Worm (Caenorhabditis elegans) whole organism, L1 larva: ENCODE results near the gene nkcc-1.
A peak's percentile ranks its signal among the peaks of the same experiment; 100 is the strongest.

ENCODE experiments used
- C04F5.9 ChIP-seq: sonication (generic microtip); optimal IDR thresholded peaks from 2 replicates; lab custom pipeline; 2016; ENCODE audit warnings: missing genetic modification characterization, missing compliant biosample characterization
- Y116A8C.19 ChIP-seq: sonication (generic microtip); optimal IDR thresholded peaks from 2 replicates; lab custom pipeline; 2016; ENCODE audit warnings: missing compliant biosample characterization, missing genetic modification characterization, borderline replicate concordance
- aly-2 ChIP-seq: fragments of 150-350 bp; optimal IDR thresholded peaks from 2 replicates; lab custom pipeline; 2014; ENCODE audit warnings: missing biosample characterization, missing genetic modification characterization
- ama-1 ChIP-seq: fragments of 150-350 bp; optimal IDR thresholded peaks from 2 replicates; lab custom pipeline; 2014
- ceh-63 ChIP-seq: fragments of 200-800 bp; sonication (Bioruptor generic); optimal IDR thresholded peaks from 2 replicates; lab custom pipeline; 2018; ENCODE audit warnings: mild to moderate bottlenecking, missing genetic modification characterization, missing compliant biosample characterization
- ceh-88 ChIP-seq: fragments of 200-800 bp; sonication (Bioruptor generic); IDR thresholded peaks from 2 replicates; pipeline ENCODE4 v1.3.6; 2022; ENCODE audit warnings: missing genetic modification characterization, missing compliant biosample characterization
- ceh-90 ChIP-seq: sonication (generic microtip); optimal IDR thresholded peaks from 2 replicates; lab custom pipeline; 2016; ENCODE audit warnings: missing genetic modification characterization, missing compliant biosample characterization
- ces-1 ChIP-seq: fragments of 150-350 bp; optimal IDR thresholded peaks from 2 replicates; lab custom pipeline; 2014; ENCODE audit warnings: missing biosample characterization, missing genetic modification reagents, missing genetic modification characterization
- dpl-1 ChIP-seq, 3 experiments: fragments of 150-350 bp in 2 of 3; sonication (generic microtip) in 1 of 3; optimal IDR thresholded peaks; 2 replicates each; lab custom pipeline; 2014 to 2017; ENCODE audit warnings: missing biosample characterization in 3 of 3, missing genetic modification characterization in 3 of 3, missing genetic modification reagents in 3 of 3
- efl-1 ChIP-seq, 4 experiments: fragments of 150-350 bp; optimal IDR thresholded peaks in 3 of 4; peaks in 1 of 4; 1 replicate in 1 of 4; 2 replicates in 3 of 4; lab custom pipeline; 2014; ENCODE audit warnings: missing biosample characterization in 2 of 4, missing genetic modification characterization in 2 of 4, missing genetic modification reagents in 2 of 4
- egl-13 ChIP-seq: sonication (generic microtip); optimal IDR thresholded peaks from 2 replicates; lab custom pipeline; 2016; ENCODE audit warnings: missing genotype, missing genetic modification reagents, missing genetic modification characterization, missing compliant biosample characterization
- ets-5 ChIP-seq: fragments of 200-800 bp; sonication (Bioruptor generic); IDR thresholded peaks from 2 replicates; pipeline ENCODE4 v1.3.6; 2022; ENCODE audit warnings: missing genetic modification characterization, missing compliant biosample characterization
- fkh-10 ChIP-seq: sonication (generic microtip); optimal IDR thresholded peaks from 2 replicates; lab custom pipeline; 2017; ENCODE audit warnings: missing biosample characterization, missing genetic modification reagents, missing genetic modification characterization
- fkh-4 ChIP-seq: sonication (generic microtip); optimal IDR thresholded peaks from 2 replicates; lab custom pipeline; 2016; ENCODE audit warnings: missing compliant biosample characterization, missing genetic modification characterization, borderline replicate concordance
- fkh-8 ChIP-seq: sonication (generic microtip); optimal IDR thresholded peaks from 2 replicates; lab custom pipeline; 2016; ENCODE audit warnings: mild to moderate bottlenecking, missing genetic modification characterization, missing compliant biosample characterization
- hlh-17 ChIP-seq: fragments of 200-800 bp; sonication (Bioruptor generic); optimal IDR thresholded peaks from 2 replicates; lab custom pipeline; 2018; ENCODE audit warnings: missing genetic modification characterization, mild to moderate bottlenecking, missing compliant biosample characterization, moderate library complexity, borderline replicate concordance
- hlh-4 ChIP-seq: sonication (generic microtip); optimal IDR thresholded peaks from 2 replicates; lab custom pipeline; 2016; ENCODE audit warnings: mild to moderate bottlenecking, missing genetic modification characterization, missing compliant biosample characterization
- hpl-2 ChIP-seq: fragments of 150-350 bp; optimal IDR thresholded peaks from 2 replicates; lab custom pipeline; 2014; ENCODE audit warnings: missing biosample characterization, missing genetic modification reagents, missing genetic modification characterization
- isw-1 ChIP-seq: fragments of 200-800 bp; sonication (Bioruptor generic); IDR thresholded peaks from 2 replicates; pipeline ENCODE4 v1.3.6; 2022; ENCODE audit warnings: missing genetic modification characterization, missing compliant biosample characterization
- lin-15B ChIP-seq: fragments of 150-350 bp; sonication (generic microtip); optimal IDR thresholded peaks from 3 replicates; lab custom pipeline; 2014; ENCODE audit warnings: missing biosample characterization, missing genetic modification characterization
- lir-3 ChIP-seq: sonication (generic microtip); optimal IDR thresholded peaks from 2 replicates; lab custom pipeline; 2016; ENCODE audit warnings: mild to moderate bottlenecking, missing genetic modification characterization, moderate library complexity, missing compliant biosample characterization; ENCODE audit not compliant: poor library complexity
- lsy-2 ChIP-seq, 2 experiments: fragments of 150-350 bp; optimal IDR thresholded peaks; 2 replicates each; lab custom pipeline; 2014; ENCODE audit warnings: missing biosample characterization in 2 of 2, missing genetic modification characterization in 2 of 2
- mef-2 ChIP-seq: fragments of 150-350 bp; optimal IDR thresholded peaks from 2 replicates; lab custom pipeline; 2014; ENCODE audit warnings: missing biosample characterization, missing genetic modification characterization
- nhr-20 ChIP-seq: sonication (generic microtip); optimal IDR thresholded peaks from 2 replicates; lab custom pipeline; 2016; ENCODE audit warnings: mild to moderate bottlenecking, missing genetic modification characterization, missing compliant biosample characterization
- nhr-28 ChIP-seq: fragments of 150-350 bp; optimal IDR thresholded peaks from 2 replicates; lab custom pipeline; 2014; ENCODE audit warnings: missing biosample characterization, missing genetic modification characterization
- nhr-76 ChIP-seq: sonication (generic microtip); optimal IDR thresholded peaks from 2 replicates; lab custom pipeline; 2017; ENCODE audit warnings: missing biosample characterization, missing genetic modification characterization
- pag-3 ChIP-seq: sonication (generic microtip); optimal IDR thresholded peaks from 2 replicates; lab custom pipeline; 2017; ENCODE audit warnings: missing genetic modification characterization, mild to moderate bottlenecking, missing compliant biosample characterization, antibody characterized with exemption, borderline replicate concordance; ENCODE audit not compliant: insufficient read depth
- pax-3 ChIP-seq: fragments of 200-800 bp; sonication (Bioruptor generic); optimal IDR thresholded peaks from 2 replicates; lab custom pipeline; 2018; ENCODE audit warnings: mild to moderate bottlenecking, missing genetic modification characterization, moderate library complexity, missing compliant biosample characterization
- pqm-1 ChIP-seq: sonication (generic microtip); optimal IDR thresholded peaks from 3 replicates; lab custom pipeline; 2017; ENCODE audit warnings: missing biosample characterization, missing genetic modification characterization
- snpc-4 ChIP-seq: fragments of 150-350 bp; optimal IDR thresholded peaks from 2 replicates; lab custom pipeline; 2014; ENCODE audit warnings: missing biosample characterization, missing genetic modification characterization
- sox-4 ChIP-seq: sonication (generic microtip); optimal IDR thresholded peaks from 2 replicates; lab custom pipeline; 2016; ENCODE audit warnings: missing genetic modification characterization, missing compliant biosample characterization
- sptf-1 ChIP-seq: fragments of 150-350 bp; optimal IDR thresholded peaks from 2 replicates; lab custom pipeline; 2014; ENCODE audit warnings: missing biosample characterization, missing genetic modification characterization
- tbx-2 ChIP-seq: sonication (generic microtip); optimal IDR thresholded peaks from 2 replicates; lab custom pipeline; 2016; ENCODE audit warnings: missing genetic modification characterization, missing compliant biosample characterization
- unc-62 ChIP-seq: fragments of 150-350 bp; optimal IDR thresholded peaks from 2 replicates; lab custom pipeline; 2014; ENCODE audit warnings: missing biosample characterization, missing genetic modification reagents, missing genetic modification characterization
- unc-86 ChIP-seq: sonication (generic microtip); optimal IDR thresholded peaks from 2 replicates; lab custom pipeline; 2016; ENCODE audit warnings: missing genetic modification characterization, missing compliant biosample characterization
- xbp-1 ChIP-seq: sonication (generic microtip); optimal IDR thresholded peaks from 2 replicates; lab custom pipeline; 2016; ENCODE audit warnings: missing genetic modification characterization, missing compliant biosample characterization
- zag-1 ChIP-seq: fragments of 150-350 bp; optimal IDR thresholded peaks from 2 replicates; lab custom pipeline; 2014; ENCODE audit warnings: missing biosample characterization, missing genetic modification characterization
- ztf-4 ChIP-seq: fragments of 150-350 bp; optimal IDR thresholded peaks from 2 replicates; lab custom pipeline; 2014; ENCODE audit warnings: missing biosample characterization, missing genetic modification characterization

Gene nkcc-1

ce11 chrIV:14123956-14124355 lies at the start of gene nkcc-1:
Gene nkcc-1, minus strand, starts transcription at chrIV:14124056.
- TF ChIP-seq fkh-8 (tag; lab: Kevin White, UChicago) (no peak), efl-1 (optimal IDR thresholded peaks at IDR 0.05; lab: Kevin White, UChicago) (no peak), efl-1 (GFP tag; optimal IDR thresholded peaks at IDR 0.05 in 1 of 2; lab: Kevin White, UChicago) (peak in 1 of 2 experiments; percentile 41)

ce11 chrIV:14172181-14172580 lies 48.3 kb upstream of the nkcc-1 start, which contains the start of gene R05A10.4:
Gene R05A10.4, plus strand, starts transcription at chrIV:14172481.
- TF ChIP-seq ceh-63 (no peak), ztf-4 (tag; lab: Kevin White, UChicago) (no peak), isw-1 (GFP tag; lab: Robert Waterston, UW) (no peak), aly-2 (tag; lab: Kevin White, UChicago) (no peak), lin-15B (tag; lab: Kevin White, UChicago) (no peak), efl-1 (optimal IDR thresholded peaks at IDR 0.05; lab: Kevin White, UChicago) (no peak), efl-1 (GFP tag; optimal IDR thresholded peaks at IDR 0.05 in 1 of 2; lab: Kevin White, UChicago) (no peak), xbp-1 (tag; lab: Kevin White, UChicago) (no peak)

ce11 chrIV:14165476-14165875 lies 41.6 kb upstream of the nkcc-1 start, which contains the start of gene R05A10.6:
Gene R05A10.6, plus strand, starts transcription at chrIV:14165776.
- no peak for TF ChIP-seq ama-1 (lab: Kevin White, UChicago)
- no peak for TF ChIP-seq nhr-20 (tag; lab: Kevin White, UChicago)
- TF ChIP-seq ces-1, result no peak
- TF ChIP-seq hlh-17 (GFP tag; lab: Kevin White, UChicago), result no peak
- TF ChIP-seq efl-1 (optimal IDR thresholded peaks at IDR 0.05; lab: Kevin White, UChicago), result no peak
- no peak for TF ChIP-seq efl-1 (GFP tag; optimal IDR thresholded peaks at IDR 0.05 in 1 of 2; lab: Kevin White, UChicago)
- no peak for TF ChIP-seq lsy-2 (tag; optimal IDR thresholded peaks at IDR 0.05; lab: Kevin White, UChicago)
- TF ChIP-seq pag-3 (tag; lab: Kevin White, UChicago), result no peak
- TF ChIP-seq dpl-1 (GFP tag; optimal IDR thresholded peaks at IDR 0.05; lab: Kevin White, UChicago), result no peak
- no peak for TF ChIP-seq fkh-4 (tag; lab: Kevin White, UChicago)
- TF ChIP-seq ceh-63, result no peak
- TF ChIP-seq egl-13 (tag; lab: Kevin White, UChicago), result no peak
- no peak for TF ChIP-seq sox-4
- TF ChIP-seq sptf-1 (tag; lab: Kevin White, UChicago), result no peak
- no peak for TF ChIP-seq ceh-88
- no peak for TF ChIP-seq aly-2 (tag; lab: Kevin White, UChicago)

- TF ChIP-seq mef-2 (tag; lab: Kevin White, UChicago), result no peak
- no peak for TF ChIP-seq C04F5.9
- TF ChIP-seq Y116A8C.19 (tag; lab: Kevin White, UChicago), result no peak
- no peak for TF ChIP-seq ceh-90 (tag; lab: Kevin White, UChicago)
- TF ChIP-seq nhr-28 (tag; lab: Kevin White, UChicago), result no peak
- no peak for TF ChIP-seq hlh-4 (tag; lab: Kevin White, UChicago)
- TF ChIP-seq pqm-1, result no peak
- TF ChIP-seq ceh-88, result no peak
- no peak for TF ChIP-seq sox-4
- TF ChIP-seq unc-86 (tag; lab: Kevin White, UChicago), result no peak
- TF ChIP-seq fkh-4 (tag; lab: Kevin White, UChicago), result no peak
- no peak for TF ChIP-seq zag-1
- no peak for TF ChIP-seq efl-1 (optimal IDR thresholded peaks at IDR 0.05; lab: Kevin White, UChicago)
- no peak for TF ChIP-seq efl-1 (GFP tag; optimal IDR thresholded peaks at IDR 0.05 in 1 of 2; lab: Kevin White, UChicago)
- no peak for TF ChIP-seq lir-3 (tag; lab: Kevin White, UChicago)
- no peak for TF ChIP-seq tbx-2
Observed at ce11 chrIV:14164109-14164508, 40.3 kb upstream of the nkcc-1 start.

ce11 chrIV:14162772-14163171 lies 38.9 kb upstream of the nkcc-1 start, which contains the start of gene R05A10.7:
Gene R05A10.7, minus strand, starts transcription at chrIV:14162872.
- TF ChIP-seq hpl-2 (no peak), snpc-4 (no peak), fkh-10 (GFP tag; lab: Kevin White, UChicago) (no peak), unc-62 (no peak), nhr-28 (tag; lab: Kevin White, UChicago) (no peak), ets-5 (GFP tag; lab: Robert Waterston, UW) (no peak), nhr-76 (no peak), unc-86 (tag; lab: Kevin White, UChicago) (no peak), sptf-1 (tag; lab: Kevin White, UChicago) (no peak), pax-3 (tag; lab: Kevin White, UChicago) (no peak), lsy-2 (tag; optimal IDR thresholded peaks at IDR 0.05; lab: Kevin White, UChicago) (no peak)
